Worm (Caenorhabditis elegans) whole organism, L1 larva: ENCODE measurements around the gene pnn-1.

Experiments used
- C04F5.9 ChIP-seq: sonication (generic microtip); optimal IDR thresholded peaks from 2 replicates; lab custom pipeline; 2016; ENCODE audit warnings: missing genetic modification characterization, missing compliant biosample characterization
- C16A3.4 ChIP-seq: fragments of 150-350 bp; optimal IDR thresholded peaks from 2 replicates; lab custom pipeline; 2014; ENCODE audit warnings: missing biosample characterization, missing genetic modification characterization
- ama-1 ChIP-seq: fragments of 150-350 bp; optimal IDR thresholded peaks from 2 replicates; lab custom pipeline; 2014
- ceh-88 ChIP-seq: fragments of 200-800 bp; sonication (Bioruptor generic); IDR thresholded peaks from 2 replicates; pipeline ENCODE4 v1.3.6; 2022; ENCODE audit warnings: missing genetic modification characterization, missing compliant biosample characterization
- dsc-1 ChIP-seq: sonication (generic microtip); optimal IDR thresholded peaks from 2 replicates; lab custom pipeline; 2016; ENCODE audit warnings: mild to moderate bottlenecking, missing genetic modification characterization, missing compliant biosample characterization
- efl-1 ChIP-seq, 4 experiments: fragments of 150-350 bp; optimal IDR thresholded peaks in 3 of 4; peaks in 1 of 4; 1 replicate in 1 of 4; 2 replicates in 3 of 4; lab custom pipeline; 2014; ENCODE audit warnings: missing biosample characterization in 2 of 4, missing genetic modification characterization in 2 of 4, missing genetic modification reagents in 2 of 4
- egl-13 ChIP-seq: sonication (generic microtip); optimal IDR thresholded peaks from 2 replicates; lab custom pipeline; 2016; ENCODE audit warnings: missing genotype, missing genetic modification reagents, missing genetic modification characterization, missing compliant biosample characterization
- elt-3 ChIP-seq, 6 experiments: fragments of 150-350 bp in 1 of 6; sonication (generic microtip); optimal IDR thresholded peaks; 2 replicates each; lab custom pipeline; 2017 to 2018; ENCODE audit warnings: missing biosample characterization in 6 of 6, missing genetic modification characterization in 6 of 6, inconsistent platforms in 1 of 6
- fkh-4 ChIP-seq: sonication (generic microtip); optimal IDR thresholded peaks from 2 replicates; lab custom pipeline; 2016; ENCODE audit warnings: missing compliant biosample characterization, missing genetic modification characterization, borderline replicate concordance
- fkh-8 ChIP-seq: sonication (generic microtip); optimal IDR thresholded peaks from 2 replicates; lab custom pipeline; 2016; ENCODE audit warnings: mild to moderate bottlenecking, missing genetic modification characterization, missing compliant biosample characterization
- irx-1 ChIP-seq: sonication (generic microtip); optimal IDR thresholded peaks from 2 replicates; lab custom pipeline; 2016; ENCODE audit warnings: missing genetic modification characterization, missing compliant biosample characterization
- isw-1 ChIP-seq: fragments of 200-800 bp; sonication (Bioruptor generic); IDR thresholded peaks from 2 replicates; pipeline ENCODE4 v1.3.6; 2022; ENCODE audit warnings: missing genetic modification characterization, missing compliant biosample characterization
- jun-1 ChIP-seq: fragments of 150-350 bp; optimal IDR thresholded peaks from 2 replicates; lab custom pipeline; 2014; ENCODE audit warnings: missing biosample characterization, missing genetic modification reagents, missing genetic modification characterization
- lin-14 ChIP-seq: fragments of 200-800 bp; sonication (Bioruptor generic); optimal IDR thresholded peaks from 2 replicates; lab custom pipeline; 2018; ENCODE audit warnings: mild to moderate bottlenecking, missing genetic modification characterization, moderate library complexity, missing compliant biosample characterization
- lin-15B ChIP-seq: fragments of 150-350 bp; sonication (generic microtip); optimal IDR thresholded peaks from 3 replicates; lab custom pipeline; 2014; ENCODE audit warnings: missing biosample characterization, missing genetic modification characterization
- lin-35 ChIP-seq, 2 experiments: fragments of 150-350 bp; optimal IDR thresholded peaks; 2 replicates each; lab custom pipeline; 2014; ENCODE audit warnings: missing biosample characterization in 2 of 2, missing genetic modification characterization in 2 of 2, missing genetic modification reagents in 2 of 2
- mab-9 ChIP-seq: fragments of 200-800 bp; sonication (Bioruptor generic); IDR thresholded peaks from 2 replicates; pipeline ENCODE4 v1.3.6; 2022; ENCODE audit warnings: missing genetic modification reagents, missing genetic modification characterization, missing compliant biosample characterization
- mep-1 ChIP-seq: fragments of 150-350 bp; optimal IDR thresholded peaks from 2 replicates; lab custom pipeline; 2014; ENCODE audit warnings: missing biosample characterization, missing genetic modification characterization
- nhr-12 ChIP-seq: sonication (generic microtip); optimal IDR thresholded peaks from 2 replicates; lab custom pipeline; 2017; ENCODE audit warnings: missing biosample characterization, missing genetic modification characterization
- nhr-19 ChIP-seq: fragments of 200-800 bp; sonication (Bioruptor generic); conservative IDR thresholded peaks from 2 replicates; pipeline ENCODE4 v1.3.6; 2022; ENCODE audit warnings: missing genetic modification characterization, missing compliant biosample characterization
- nhr-237 ChIP-seq: fragments of 150-350 bp; optimal IDR thresholded peaks from 2 replicates; lab custom pipeline; 2014; ENCODE audit warnings: missing biosample characterization, missing genetic modification characterization
- nhr-71 ChIP-seq: sonication (generic microtip); optimal IDR thresholded peaks from 2 replicates; lab custom pipeline; 2016; ENCODE audit warnings: mild to moderate bottlenecking, missing genetic modification characterization, moderate library complexity, missing compliant biosample characterization
- nhr-76 ChIP-seq: sonication (generic microtip); optimal IDR thresholded peaks from 2 replicates; lab custom pipeline; 2017; ENCODE audit warnings: missing biosample characterization, missing genetic modification characterization
- nhr-84 ChIP-seq: sonication (generic microtip); optimal IDR thresholded peaks from 2 replicates; lab custom pipeline; 2017; ENCODE audit warnings: missing biosample characterization, missing genetic modification characterization
- nhr-85 ChIP-seq: sonication (generic microtip); peaks from one replicate; lab custom pipeline; 2016; ENCODE audit warnings: missing genetic modification characterization, inconsistent platforms, missing compliant biosample characterization
- nhr-90 ChIP-seq: sonication (generic microtip); optimal IDR thresholded peaks from 2 replicates; lab custom pipeline; 2016; ENCODE audit warnings: mild to moderate bottlenecking, missing genetic modification characterization, missing compliant biosample characterization; ENCODE audit not compliant: poor library complexity
- pag-3 ChIP-seq: sonication (generic microtip); optimal IDR thresholded peaks from 2 replicates; lab custom pipeline; 2017; ENCODE audit warnings: missing genetic modification characterization, mild to moderate bottlenecking, missing compliant biosample characterization, antibody characterized with exemption, borderline replicate concordance; ENCODE audit not compliant: insufficient read depth
- sup-37 ChIP-seq: fragments of 200-800 bp; sonication (Bioruptor generic); optimal IDR thresholded peaks from 2 replicates; lab custom pipeline; 2018; ENCODE audit warnings: mild to moderate bottlenecking, missing genetic modification characterization, missing compliant biosample characterization
- swsn-7 ChIP-seq: sonication (generic microtip); optimal IDR thresholded peaks from 2 replicates; lab custom pipeline; 2016; ENCODE audit warnings: missing genetic modification characterization, missing compliant biosample characterization
- tbx-2 ChIP-seq: sonication (generic microtip); optimal IDR thresholded peaks from 2 replicates; lab custom pipeline; 2016; ENCODE audit warnings: missing genetic modification characterization, missing compliant biosample characterization
- unc-130 ChIP-seq: fragments of 150-350 bp; optimal IDR thresholded peaks from 2 replicates; lab custom pipeline; 2017; ENCODE audit warnings: missing biosample characterization, missing genetic modification characterization, inconsistent platforms
- unc-30 ChIP-seq: sonication (generic microtip); optimal IDR thresholded peaks from 2 replicates; lab custom pipeline; 2017; ENCODE audit warnings: missing biosample characterization, missing genetic modification characterization
- unc-98 ChIP-seq: fragments of 200-800 bp; sonication (Bioruptor generic); IDR thresholded peaks from 2 replicates; pipeline ENCODE4 v1.3.6; 2022; ENCODE audit warnings: missing genetic modification characterization, missing compliant biosample characterization
- vab-15 ChIP-seq: sonication (generic microtip); optimal IDR thresholded peaks from 2 replicates; lab custom pipeline; 2017; ENCODE audit warnings: missing genotype, mild to moderate bottlenecking, missing genetic modification characterization, missing compliant biosample characterization
- xbp-1 ChIP-seq: sonication (generic microtip); optimal IDR thresholded peaks from 2 replicates; lab custom pipeline; 2016; ENCODE audit warnings: missing genetic modification characterization, missing compliant biosample characterization
- zag-1 ChIP-seq: fragments of 150-350 bp; optimal IDR thresholded peaks from 2 replicates; lab custom pipeline; 2014; ENCODE audit warnings: missing biosample characterization, missing genetic modification characterization
- zip-4 ChIP-seq: fragments of 200-800 bp; sonication (Bioruptor generic); optimal IDR thresholded peaks from 2 replicates; lab custom pipeline; 2018; ENCODE audit warnings: mild to moderate bottlenecking, missing genetic modification characterization, moderate library complexity, missing compliant biosample characterization

pnn-1 gene

ce11 chrV:12967925-12968327, 3.0 kb upstream of the pnn-1 start, which contains the start of gene R186.8 (continued):
- TF ChIP-seq nhr-85 (tag; lab: Kevin White, UChicago): peak; percentile 90
- peak; percentile 85 for TF ChIP-seq nhr-71 (tag; lab: Kevin White, UChicago)
- peak; percentile 71 for TF ChIP-seq fkh-8 (tag; lab: Kevin White, UChicago)
- TF ChIP-seq efl-1 (optimal IDR thresholded peaks at IDR 0.05; lab: Kevin White, UChicago): peak; percentile 53 to 62
- TF ChIP-seq efl-1 (GFP tag; optimal IDR thresholded peaks at IDR 0.05 in 1 of 2; lab: Kevin White, UChicago): peak; percentile 42 to 95
- TF ChIP-seq xbp-1: peak; percentile 76
- TF ChIP-seq zip-4: peak; percentile 20
- TF ChIP-seq isw-1: peak; percentile 71
- TF ChIP-seq mab-9 (GFP tag; lab: Robert Waterston, UW): 0 out of 2 replicates have a peak, but pooled peaks have one; percentile 9
- peak; percentile 33 for TF ChIP-seq C16A3.4 (tag; lab: Kevin White, UChicago)
- peak; percentile 17 for TF ChIP-seq unc-130 (tag; lab: Kevin White, UChicago)
- TF ChIP-seq lin-14: peak; percentile 80
- peak; percentile 16 for TF ChIP-seq egl-13 (tag; lab: Kevin White, UChicago)
- TF ChIP-seq nhr-90 (tag; lab: Kevin White, UChicago): peak; percentile 71
- TF ChIP-seq lin-15B (tag; lab: Kevin White, UChicago): peak; percentile 62
- peak; percentile 70 for TF ChIP-seq tbx-2 (tag; lab: Kevin White, UChicago)
- TF ChIP-seq elt-3 (tag; optimal IDR thresholded peaks at IDR 0.05; lab: Kevin White, UChicago): peak in 1 of 6 experiments; percentile 28
- TF ChIP-seq dsc-1 (tag; lab: Kevin White, UChicago): peak; percentile 37
- peak; percentile 78 for TF ChIP-seq ceh-88 (GFP tag; lab: Robert Waterston, UW)
- TF ChIP-seq vab-15: peak; percentile 75
- TF ChIP-seq mep-1 (tag; lab: Kevin White, UChicago): peak; percentile 49
- peak; percentile 48 for TF ChIP-seq irx-1 (tag; lab: Kevin White, UChicago)
- peak; percentile 85 for TF ChIP-seq nhr-19

DNA sequence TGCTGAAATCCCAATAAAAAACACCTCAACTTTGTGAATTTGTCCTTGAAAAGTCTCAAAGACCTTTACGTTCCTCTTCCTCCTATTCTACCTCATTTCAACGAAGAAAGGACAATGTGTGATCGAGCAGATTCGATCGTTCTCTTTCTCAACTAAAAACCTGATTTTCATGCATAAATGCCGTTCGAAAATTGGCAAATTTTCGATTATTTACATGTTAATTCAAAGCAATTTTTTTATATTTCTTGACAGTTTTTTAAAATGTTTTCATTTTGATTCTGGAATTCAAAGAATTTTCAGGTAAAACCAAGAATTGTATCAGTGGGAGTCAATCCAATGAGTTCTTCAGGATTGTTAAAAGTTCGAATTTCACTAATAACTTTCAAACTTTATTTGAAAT, 2.4 kb upstream of the pnn-1 start, which contains the start of gene lin-46:
lin-46 (plus strand) TSS at position 301 of the 400 bp plus-strand sequence.
- TF ChIP-seq nhr-12 (no peak), nhr-84 (tag; lab: Kevin White, UChicago) (no peak), jun-1 (tag; lab: Kevin White, UChicago) (no peak), sup-37 (no peak), unc-98 (GFP tag; lab: Robert Waterston, UW) (no peak), C16A3.4 (tag; lab: Kevin White, UChicago) (no peak), C04F5.9 (tag; lab: Kevin White, UChicago) (no peak), nhr-76 (tag; lab: Kevin White, UChicago) (no peak), swsn-7 (no peak), unc-30 (tag; lab: Kevin White, UChicago) (no peak), zag-1 (no peak), fkh-4 (tag; lab: Kevin White, UChicago) (no peak), elt-3 (tag; optimal IDR thresholded peaks at IDR 0.05; lab: Kevin White, UChicago) (no peak), lin-35 (GFP tag; optimal IDR thresholded peaks at IDR 0.05; lab: Kevin White, UChicago) (no peak), lin-15B (tag; lab: Kevin White, UChicago) (no peak), ama-1 (lab: Kevin White, UChicago) (no peak), pag-3 (tag; lab: Kevin White, UChicago) (no peak), nhr-237 (tag; lab: Kevin White, UChicago) (no peak)

DNA sequence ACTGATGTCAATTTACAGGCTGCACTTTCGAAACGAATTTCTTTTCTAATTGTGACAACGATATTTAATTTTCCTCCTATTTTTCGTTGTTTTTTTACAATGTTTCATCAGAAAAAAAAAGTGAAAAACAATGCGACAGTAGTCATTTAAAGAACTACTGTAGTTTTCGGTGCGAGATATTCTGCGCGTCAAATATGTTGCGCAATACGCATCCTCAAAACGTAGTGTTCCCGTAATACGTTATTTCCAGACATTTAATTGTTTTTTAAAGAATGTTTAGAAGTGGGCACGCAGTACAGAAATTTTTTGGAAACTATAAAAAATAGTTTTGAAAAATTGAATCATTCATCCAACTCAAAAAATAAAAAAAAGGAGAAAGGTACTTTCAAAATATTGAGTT, 3.1 kb downstream of the pnn-1 start:
- no peak for TF ChIP-seq ama-1 (lab: Kevin White, UChicago)
- TF ChIP-seq C16A3.4 (tag; lab: Kevin White, UChicago): no peak
- TF ChIP-seq egl-13 (tag; lab: Kevin White, UChicago): no peak
- no peak for TF ChIP-seq vab-15
- TF ChIP-seq fkh-8 (tag; lab: Kevin White, UChicago): no peak
- TF ChIP-seq mep-1 (tag; lab: Kevin White, UChicago): no peak
- TF ChIP-seq nhr-85 (tag; lab: Kevin White, UChicago): no peak
